Worm (Caenorhabditis elegans): ENCODE data around the gene F01G10.5.
A peak's percentile ranks its signal among the peaks of the same experiment; 100 is the strongest.

The F01G10.5 gene

DNA sequence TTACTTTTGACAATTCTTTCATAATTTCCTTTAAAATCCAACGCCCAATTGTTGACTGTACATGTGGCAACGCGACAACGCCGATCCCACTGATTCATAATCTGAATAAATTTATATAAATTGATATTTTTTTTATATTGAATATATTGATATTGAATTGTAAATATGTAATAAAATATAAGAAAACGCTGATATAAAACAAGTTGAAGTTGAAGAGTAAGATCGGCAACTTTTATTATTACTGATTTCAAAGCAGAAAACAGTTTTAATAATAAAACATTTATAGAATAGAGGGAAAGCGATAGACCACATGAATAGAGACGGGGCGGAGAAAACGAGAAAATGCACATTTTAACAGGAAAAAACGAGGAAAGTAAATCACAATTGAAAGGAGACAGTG lies 11.7 kb downstream of the F01G10.5 start, which contains the start of gene qns-1:
qns-1 (minus strand) TSS at position 101 of the 400 bp plus-strand sequence.
- TF ChIP-seq him-1 (tag; optimal IDR thresholded peaks at IDR 0.05) (no peak), W03F9.2 (tag; optimal IDR thresholded peaks at IDR 0.05) (no peak), dao-5 (tag; optimal IDR thresholded peaks at IDR 0.05) (no peak)

DNA sequence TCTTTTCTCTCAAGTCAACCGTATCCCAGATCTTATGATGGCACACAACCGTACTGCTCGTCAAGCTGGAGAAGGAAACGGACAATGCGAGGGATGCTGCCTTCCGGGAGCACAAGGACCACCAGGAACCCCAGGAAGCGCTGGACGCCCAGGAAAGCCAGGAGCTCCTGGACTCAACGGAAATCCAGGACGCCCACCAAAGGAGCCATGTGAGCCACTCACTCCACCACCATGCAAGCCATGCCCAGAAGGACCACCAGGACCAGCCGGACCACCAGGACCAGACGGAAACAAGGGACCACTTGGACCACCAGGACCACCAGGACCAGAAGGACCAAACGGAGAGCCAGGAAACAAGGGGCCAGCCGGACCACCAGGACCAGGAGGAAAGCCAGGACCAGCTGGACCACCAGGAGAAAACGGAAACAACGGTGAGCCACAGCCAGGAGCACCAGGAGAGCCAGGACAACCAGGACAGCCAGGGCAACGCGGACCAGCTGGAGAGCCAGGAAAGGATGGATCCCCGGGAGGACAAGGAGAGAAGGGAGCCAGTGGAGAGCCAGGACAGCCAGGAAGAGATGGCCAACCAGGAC lies 14.1 kb downstream of the F01G10.5 start:
- TF ChIP-seq him-1 (tag; optimal IDR thresholded peaks at IDR 0.05) (no peak), W03F9.2 (tag; optimal IDR thresholded peaks at IDR 0.05) (no peak), dao-5 (tag; optimal IDR thresholded peaks at IDR 0.05) (no peak)

DNA sequence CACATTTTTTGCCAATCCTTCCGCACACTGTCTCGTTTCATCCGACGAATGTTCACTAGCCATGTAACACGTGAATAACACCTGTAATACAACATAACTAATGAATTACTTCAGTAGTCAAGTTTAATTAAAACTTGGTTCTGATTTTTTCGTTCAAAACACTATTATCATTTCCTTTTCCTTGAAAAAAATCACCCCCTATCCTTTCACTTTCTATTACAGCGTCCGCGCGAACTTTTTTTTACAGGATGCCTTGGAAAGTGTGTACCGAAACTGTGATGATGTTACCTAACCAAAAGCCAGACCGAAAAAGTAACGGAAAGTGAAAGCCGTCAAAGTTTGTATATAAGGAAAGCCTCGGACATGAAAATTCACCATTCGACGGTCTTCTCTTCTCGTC lies 14.8 kb downstream of the F01G10.5 start, which contains the start of gene col-124:
col-124 (plus strand) TSS at position 374 of the 400 bp plus-strand sequence.
- TF ChIP-seq dao-5 (tag; optimal IDR thresholded peaks at IDR 0.05): no peak
- no peak for TF ChIP-seq him-1 (tag; optimal IDR thresholded peaks at IDR 0.05)
- TF ChIP-seq W03F9.2 (tag; optimal IDR thresholded peaks at IDR 0.05): no peak

DNA sequence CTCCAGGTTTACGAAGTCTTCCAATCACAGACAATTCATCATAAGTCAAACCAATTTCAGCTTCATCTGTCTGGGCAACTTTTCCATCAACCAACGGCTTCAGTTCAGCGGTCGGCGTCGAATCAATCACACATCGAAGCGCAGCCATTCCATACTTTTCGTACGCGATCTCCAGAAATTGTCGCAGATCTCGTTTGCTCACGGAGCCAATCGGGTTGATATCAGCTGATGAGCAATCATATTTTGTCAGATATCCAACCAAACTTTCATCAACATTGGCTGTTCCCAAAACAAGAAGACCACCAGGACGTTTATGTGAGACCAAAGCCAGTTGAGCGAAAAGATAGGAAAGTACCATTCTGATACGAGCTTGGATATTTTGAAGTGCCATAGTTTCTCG lies 15.5 kb downstream of the F01G10.5 start:
- TF ChIP-seq dao-5 (tag; optimal IDR thresholded peaks at IDR 0.05) (no peak), W03F9.2 (tag; optimal IDR thresholded peaks at IDR 0.05) (no peak), him-1 (tag; optimal IDR thresholded peaks at IDR 0.05) (no peak)

DNA sequence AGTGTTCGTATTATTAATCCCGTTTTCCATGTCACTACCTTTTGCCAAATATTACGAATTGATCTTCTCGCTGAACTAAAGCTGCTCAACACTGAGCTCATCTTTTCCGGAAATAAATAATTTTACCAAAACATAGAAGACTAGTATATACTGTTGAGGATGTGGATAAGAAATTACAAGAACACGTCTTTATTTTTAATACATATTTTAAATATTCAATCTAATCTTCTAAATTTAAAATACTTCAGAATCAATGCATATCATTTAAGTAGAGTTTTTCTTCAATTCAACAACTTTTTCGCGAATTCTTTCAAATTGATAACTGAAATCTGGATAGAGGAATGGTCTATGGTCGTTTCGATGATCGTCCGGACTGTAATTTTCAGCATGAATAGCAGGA lies 16.1 kb downstream of the F01G10.5 start, which contains the start of gene abt-1:
abt-1 (minus strand) TSS at position 101 of the 400 bp plus-strand sequence.
- TF ChIP-seq dao-5 (tag; optimal IDR thresholded peaks at IDR 0.05) (no peak), W03F9.2 (tag; optimal IDR thresholded peaks at IDR 0.05) (no peak), him-1 (tag; optimal IDR thresholded peaks at IDR 0.05) (no peak)

DNA sequence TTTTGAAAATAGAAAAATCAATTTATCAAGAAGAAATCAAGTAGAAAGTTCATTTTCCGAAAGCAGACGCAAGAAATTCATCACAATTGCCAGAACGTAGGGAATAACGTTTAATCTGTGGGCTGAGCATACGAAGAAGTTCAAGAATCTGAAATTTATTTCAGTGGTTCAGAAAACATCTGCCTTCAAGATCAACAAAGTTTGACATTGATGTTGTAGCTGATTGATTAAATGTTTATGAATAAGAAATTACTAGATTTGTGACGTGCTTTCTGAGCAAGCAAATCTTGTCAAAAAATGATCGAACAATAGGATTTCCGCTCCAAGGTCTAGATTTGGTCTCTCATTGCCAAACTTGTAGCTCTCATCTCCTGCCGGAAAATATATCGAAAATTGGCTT lies 24.7 kb downstream of the F01G10.5 start, which contains the start of gene K04D7.6:
K04D7.6 (minus strand) TSS at position 101 of the 400 bp plus-strand sequence.
- TF ChIP-seq W03F9.2 (tag; optimal IDR thresholded peaks at IDR 0.05): no peak
- no peak for TF ChIP-seq him-1 (tag; optimal IDR thresholded peaks at IDR 0.05)
- no peak for TF ChIP-seq dao-5 (tag; optimal IDR thresholded peaks at IDR 0.05)

DNA sequence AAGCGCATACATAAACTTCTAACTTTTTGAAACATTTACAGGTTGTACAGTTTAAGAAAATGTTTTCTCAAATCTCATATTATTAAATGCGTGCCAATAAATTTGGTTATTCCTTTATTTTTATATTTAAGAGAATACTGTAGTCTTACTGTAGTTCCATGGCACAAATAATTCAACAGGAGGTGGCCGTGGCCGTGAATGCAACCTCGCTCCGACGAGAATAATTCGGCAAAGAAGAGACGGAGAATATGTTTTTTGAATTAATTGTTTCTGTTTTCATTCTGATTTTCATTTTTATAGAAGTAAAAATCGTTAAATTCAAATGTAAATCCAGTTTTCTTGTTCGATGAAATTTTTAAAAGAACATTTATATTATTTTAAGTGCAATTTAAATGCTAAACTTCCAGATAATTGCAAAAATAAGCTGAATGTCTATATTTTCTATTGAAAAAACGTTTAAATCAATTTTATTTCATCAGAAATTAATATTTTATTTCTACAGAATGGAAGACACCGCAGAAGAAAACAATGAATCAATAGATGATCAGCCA lies 33.5 kb downstream of the F01G10.5 start, which contains the start of gene gon-4:
gon-4 (plus strand) TSS at position 501 of the 551 bp plus-strand sequence.
- TF ChIP-seq dao-5 (tag; optimal IDR thresholded peaks at IDR 0.05) (no peak), W03F9.2 (tag; optimal IDR thresholded peaks at IDR 0.05) (peak; percentile 50), him-1 (tag; optimal IDR thresholded peaks at IDR 0.05) (no peak)

DNA sequence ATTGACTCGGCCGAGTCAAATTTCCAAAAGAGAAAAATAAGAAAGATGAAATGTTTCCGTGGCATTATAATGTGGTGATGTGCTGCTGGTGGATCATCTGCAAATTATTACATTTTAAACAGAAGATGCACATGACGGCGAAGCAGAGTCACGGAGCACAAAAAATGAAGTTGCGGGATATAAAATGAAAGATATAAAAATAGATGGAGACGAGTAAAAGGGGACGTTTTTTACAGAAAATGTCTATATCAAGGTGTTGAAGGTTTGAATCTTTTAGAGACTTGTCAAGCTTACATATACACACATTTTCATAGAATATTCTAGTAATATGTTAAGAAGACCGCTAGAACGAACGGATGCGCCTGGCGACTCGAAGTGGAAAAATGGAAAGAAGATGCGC lies 36.5 kb downstream of the F01G10.5 start, which contains the start of gene ptrg-1:
ptrg-1 (minus strand) TSS at position 101 of the 400 bp plus-strand sequence.
- TF ChIP-seq him-1 (tag; optimal IDR thresholded peaks at IDR 0.05) (no peak), dao-5 (tag; optimal IDR thresholded peaks at IDR 0.05) (no peak), W03F9.2 (tag; optimal IDR thresholded peaks at IDR 0.05) (no peak)

DNA sequence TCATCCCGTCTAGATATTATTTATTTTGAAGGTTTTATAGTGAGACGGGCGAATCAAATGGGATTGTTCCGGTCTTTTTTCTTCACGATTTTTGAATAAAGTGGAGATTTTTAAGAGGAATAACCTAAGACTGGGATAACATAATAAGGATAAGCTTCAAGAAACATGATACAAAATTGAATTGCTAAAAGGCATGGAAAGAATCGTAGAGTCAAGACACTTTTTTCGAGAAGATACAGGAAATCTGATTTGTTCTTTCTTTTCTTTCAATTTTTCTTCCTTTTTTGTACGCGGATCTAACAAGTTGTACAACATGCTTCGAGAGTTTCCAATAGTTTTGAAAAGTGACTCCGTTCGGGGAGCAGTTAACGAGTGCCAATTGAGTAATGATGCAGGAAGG lies 39.4 kb downstream of the F01G10.5 start:
- TF ChIP-seq him-1 (tag; optimal IDR thresholded peaks at IDR 0.05) (no peak), W03F9.2 (tag; optimal IDR thresholded peaks at IDR 0.05) (no peak), dao-5 (tag; optimal IDR thresholded peaks at IDR 0.05) (no peak)

DNA sequence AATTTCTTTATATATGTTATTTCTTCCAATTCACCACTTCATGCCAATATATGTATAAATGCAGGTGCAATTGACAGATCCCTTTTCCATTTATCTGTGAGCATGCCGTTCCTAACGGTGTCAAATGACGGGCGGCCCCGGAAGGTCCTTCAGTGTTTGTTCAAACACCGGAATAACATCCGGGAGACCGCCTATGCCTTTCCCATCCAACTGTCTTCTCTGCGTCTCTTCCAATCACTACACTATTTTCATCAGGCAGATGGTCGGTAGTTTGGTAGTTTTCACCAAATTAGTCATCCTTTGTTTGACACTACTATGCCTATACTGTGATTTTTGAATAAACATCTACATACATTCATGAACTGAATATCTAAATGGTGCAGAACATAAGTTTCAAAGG lies 40.3 kb downstream of the F01G10.5 start:
- no peak for TF ChIP-seq W03F9.2 (tag; optimal IDR thresholded peaks at IDR 0.05)
- no peak for TF ChIP-seq him-1 (tag; optimal IDR thresholded peaks at IDR 0.05)
- no peak for TF ChIP-seq dao-5 (tag; optimal IDR thresholded peaks at IDR 0.05)

DNA sequence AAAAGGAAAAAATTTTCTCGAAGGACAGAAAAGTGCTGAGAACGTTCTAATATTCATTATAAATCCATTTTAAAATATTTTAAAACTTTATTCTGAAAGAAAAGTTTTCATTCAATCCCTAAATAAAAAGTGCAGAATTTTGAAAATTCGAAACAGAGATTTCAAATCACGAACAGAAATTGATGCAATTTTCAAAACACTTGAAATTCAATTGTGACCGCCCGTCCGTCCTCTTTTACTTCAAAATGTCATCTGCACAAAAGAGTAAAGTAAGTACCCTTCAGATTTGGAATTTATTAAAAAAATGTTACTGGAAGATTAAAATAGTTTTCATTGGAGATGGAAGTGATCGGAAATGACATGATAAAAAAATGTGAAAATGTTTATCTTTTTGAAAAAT lies 42.4 kb downstream of the F01G10.5 start:
- no peak for TF ChIP-seq W03F9.2 (tag; optimal IDR thresholded peaks at IDR 0.05)
- no peak for TF ChIP-seq him-1 (tag; optimal IDR thresholded peaks at IDR 0.05)
- no peak for TF ChIP-seq dao-5 (tag; optimal IDR thresholded peaks at IDR 0.05)

DNA sequence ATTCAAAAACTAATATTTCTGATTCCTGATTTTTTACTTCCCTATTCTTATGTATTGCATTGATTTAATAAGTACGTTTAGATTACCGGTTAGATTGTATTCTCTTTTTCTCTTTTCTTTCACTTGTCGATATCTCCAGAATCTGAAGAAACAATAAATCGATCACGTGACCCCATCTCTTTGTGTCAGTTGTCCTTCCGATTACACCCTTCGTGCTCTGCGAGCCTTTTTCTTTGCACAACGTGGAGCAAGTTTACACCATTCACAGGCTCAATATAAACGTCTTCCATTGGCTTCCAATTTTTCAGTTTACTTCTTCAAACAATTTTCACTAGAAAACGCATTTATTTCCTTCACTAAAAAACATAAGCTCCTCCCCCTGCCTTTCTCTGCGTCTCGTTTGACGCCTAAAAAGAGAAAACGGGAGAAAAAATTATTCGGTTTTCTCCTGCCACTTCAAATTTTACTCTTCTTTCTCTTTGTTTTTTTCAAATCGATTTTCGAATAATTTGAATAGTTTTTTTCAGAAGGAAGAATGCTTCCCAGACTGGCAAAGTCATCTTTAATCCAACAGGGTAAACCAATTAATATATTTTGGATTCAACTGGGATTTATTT lies 50.6 kb downstream of the F01G10.5 start, which contains the start of gene gta-1:
gta-1 (plus strand) TSS at position 528 of the 617 bp plus-strand sequence.
- TF ChIP-seq him-1 (tag; optimal IDR thresholded peaks at IDR 0.05): no peak
- no peak for TF ChIP-seq W03F9.2 (tag; optimal IDR thresholded peaks at IDR 0.05)
- no peak for TF ChIP-seq dao-5 (tag; optimal IDR thresholded peaks at IDR 0.05)

Measured in whole organism, L4/young adult.